Fruit fly (Drosophila melanogaster): Measurements from ENCODE around the gene Akh.

Akh gene

dm6 chr3L:4102496-4103257, 38.6 kb upstream of the Akh start, which contains the start of gene CG14995 (continued):
- TF ChIP-seq slbo (GFP tag; IDR thresholded peaks at IDR 0.05) (peak; percentile 41), luna (GFP tag; optimal IDR thresholded peaks at IDR 0.05) (no peak), amos (GFP tag; IDR thresholded peaks at IDR 0.05; ENCODE audit: partially characterized antibody) (peak; percentile 78; the same call in 1 of the 2 replicates), YL-1 (GFP tag; optimal IDR thresholded peaks at IDR 0.05) (no peak), exex (tag; optimal IDR thresholded peaks at IDR 0.05) (peak; percentile 31), Bteb2 (GFP tag; optimal IDR thresholded peaks at IDR 0.05) (no peak), CG7271 (tag; optimal IDR thresholded peaks at IDR 0.05) (no peak), seq (GFP tag; IDR thresholded peaks at IDR 0.05) (no peak), cas (GFP tag; IDR thresholded peaks at IDR 0.05) (no peak), CG9215 (GFP tag; IDR thresholded peaks at IDR 0.05) (no peak), CG13894 (tag; optimal IDR thresholded peaks at IDR 0.05) (peak; percentile 62), Ets65A (GFP tag) (no peak), CG13287 (GFP tag; IDR thresholded peaks at IDR 0.05; ENCODE audit: partially characterized antibody) (peak; percentile 69), CG11247 (GFP tag; IDR thresholded peaks at IDR 0.05) (no peak), knrl (GFP tag; IDR thresholded peaks at IDR 0.05; ENCODE audit: partially characterized antibody) (peak; percentile 66), shn (GFP tag; optimal IDR thresholded peaks at IDR 0.05) (no peak), lbe (GFP tag; optimal IDR thresholded peaks at IDR 0.05) (peak; percentile 65), Neu2 (GFP tag; optimal IDR thresholded peaks at IDR 0.05; ENCODE audit: borderline replicate concordance) (no peak), CG17359 (tag; optimal IDR thresholded peaks at IDR 0.05) (no peak), Trl (optimal IDR thresholded peaks at IDR 0.05) (peak; percentile 61 to 86), Trl (GFP tag; optimal IDR thresholded peaks at IDR 0.05) (no peak), Poxn (GFP tag; IDR thresholded peaks at IDR 0.05) (no peak), ranshi (GFP tag; IDR thresholded peaks at IDR 0.05) (no peak), CG3847 (GFP tag; IDR thresholded peaks at IDR 0.05) (no peak), HLH3B (GFP tag; IDR thresholded peaks at IDR 0.05) (0 out of 2 replicates have a peak, but pooled peaks have one; percentile 22), Hsf (GFP tag; optimal IDR thresholded peaks at IDR 0.05) (no peak), ap (GFP tag; IDR thresholded peaks at IDR 0.05) (no peak), CG31365 (tag; optimal IDR thresholded peaks at IDR 0.05) (peak; percentile 48), CG32767 (GFP tag; IDR thresholded peaks at IDR 0.05) (peak; percentile 18; the same call in 1 of the 2 replicates), BtbVII (GFP tag; optimal IDR thresholded peaks at IDR 0.05) (peak; percentile 79), CG2116 (GFP tag; optimal IDR thresholded peaks at IDR 0.05) (peak; percentile 30), gcm (GFP tag; optimal IDR thresholded peaks at IDR 0.05) (no peak), CG30403 (GFP tag; optimal IDR thresholded peaks at IDR 0.05) (no peak), en (GFP tag; optimal IDR thresholded peaks at IDR 0.05) (no peak), CG15514 (GFP tag; optimal IDR thresholded peaks at IDR 0.05) (peak; percentile 31), hkb (optimal IDR thresholded peaks at IDR 0.05) (no peak), hkb (GFP tag; IDR thresholded peaks at IDR 0.05) (peak; percentile 43), Pdp1 (GFP tag; optimal IDR thresholded peaks at IDR 0.05) (peak in 1 of 2 experiments; percentile 81), emc (GFP tag; optimal IDR thresholded peaks at IDR 0.05) (no peak), CG3838 (GFP tag; optimal IDR thresholded peaks at IDR 0.05) (no peak), fd102C (GFP tag; optimal IDR thresholded peaks at IDR 0.05) (no peak), CG10209 (GFP tag; optimal IDR thresholded peaks at IDR 0.05) (no peak), cg (GFP tag; optimal IDR thresholded peaks at IDR 0.05) (peak; percentile 87), sisA (GFP tag; IDR thresholded peaks at IDR 0.05) (no peak), CG17328 (GFP tag; IDR thresholded peaks at IDR 0.05) (no peak), CG17568 (GFP tag; optimal IDR thresholded peaks at IDR 0.05) (peak; percentile 37), D19A (tag; optimal IDR thresholded peaks at IDR 0.05) (peak; percentile 67), B-H1 (GFP tag; IDR thresholded peaks at IDR 0.05) (no peak; the same call in 2 of the 3 replicates), CG12155 (GFP tag; optimal IDR thresholded peaks at IDR 0.05) (no peak), ham (GFP tag; IDR thresholded peaks at IDR 0.05) (no peak), sens-2 (GFP tag; IDR thresholded peaks at IDR 0.05) (no peak)

Data from whole organism, embryonic.